Fruit fly (Drosophila melanogaster) whole organism, embryonic: Measurements from ENCODE around the gene Hasp.

ENCODE experiments used
- Asciz ChIP-seq: fragments of 200-800 bp; sonication (Bioruptor generic); optimal IDR thresholded peaks from 2 replicates; lab custom pipeline; 2017; ENCODE audit warnings: missing biosample characterization, mild to moderate bottlenecking, missing genetic modification characterization, missing genetic modification reagents
- CG10147 ChIP-seq: fragments of 200-800 bp; sonication (Bioruptor generic); optimal IDR thresholded peaks from 2 replicates; lab custom pipeline; 2019; ENCODE audit warnings: missing biosample characterization, mild to moderate bottlenecking, missing genetic modification characterization, moderate library complexity
- CG10209 ChIP-seq: fragments of 200-800 bp; sonication (Bioruptor generic); optimal IDR thresholded peaks from 3 replicates; lab custom pipeline; 2017; ENCODE audit warnings: missing biosample characterization, mild to moderate bottlenecking, missing genetic modification characterization, missing genetic modification reagents
- CG11504 ChIP-seq: fragments of 200-800 bp; sonication (Bioruptor generic); optimal IDR thresholded peaks from 3 replicates; lab custom pipeline; 2019; ENCODE audit warnings: missing biosample characterization, mild to moderate bottlenecking, missing genetic modification characterization, moderate library complexity
- CG12236 ChIP-seq: fragments of 200-800 bp; sonication (Bioruptor generic); optimal IDR thresholded peaks from 2 replicates; lab custom pipeline; 2016; ENCODE audit warnings: missing biosample characterization, missing genetic modification characterization
- CG14860 ChIP-seq: fragments of 200-800 bp; sonication (Bioruptor generic); IDR thresholded peaks from 3 replicates; pipeline ENCODE4 v1.3.6; 2022; ENCODE audit warnings: missing biosample characterization, missing genetic modification characterization; ENCODE audit not compliant: partially characterized antibody
- CG15073 ChIP-seq: fragments of 200-800 bp; sonication (Bioruptor generic); optimal IDR thresholded peaks from 2 replicates; lab custom pipeline; 2016; ENCODE audit warnings: missing biosample characterization, missing genetic modification characterization
- CG15269 ChIP-seq: fragments of 200-800 bp; sonication (Bioruptor generic); optimal IDR thresholded peaks from 2 replicates; lab custom pipeline; 2018; ENCODE audit warnings: missing biosample characterization, mild to moderate bottlenecking, missing genetic modification characterization, moderate library complexity
- CG1603 ChIP-seq: fragments of 200-800 bp; sonication (Bioruptor generic); optimal IDR thresholded peaks from 2 replicates; lab custom pipeline; 2019; ENCODE audit warnings: missing biosample characterization, mild to moderate bottlenecking, missing genetic modification characterization, moderate library complexity
- CG18011 ChIP-seq: fragments of 200-800 bp; sonication (Bioruptor generic); optimal IDR thresholded peaks from 2 replicates; lab custom pipeline; 2017; ENCODE audit warnings: missing biosample characterization, missing genetic modification characterization, mild to moderate bottlenecking, moderate library complexity, missing genotype
- CG42726 ChIP-seq: fragments of 200-800 bp; sonication (Bioruptor generic); IDR thresholded peaks from 2 replicates; pipeline ENCODE4 v1.3.6; 2022; ENCODE audit warnings: missing biosample characterization, missing genetic modification characterization; ENCODE audit not compliant: partially characterized antibody
- CG6689 ChIP-seq: fragments of 200-800 bp; sonication (Bioruptor generic); IDR thresholded peaks from 2 replicates; pipeline ENCODE4 v1.3.6; 2022; ENCODE audit warnings: missing biosample characterization, missing genetic modification characterization
- CG6813 ChIP-seq: fragments of 200-800 bp; sonication (Bioruptor generic); optimal IDR thresholded peaks from 2 replicates; lab custom pipeline; 2017; ENCODE audit warnings: missing biosample characterization, missing genetic modification characterization, mild to moderate bottlenecking, moderate library complexity, missing genetic modification reagents
- CG7839 ChIP-seq: fragments of 200-800 bp; sonication (Bioruptor generic); optimal IDR thresholded peaks from 3 replicates; lab custom pipeline; 2018; ENCODE audit warnings: missing biosample characterization, mild to moderate bottlenecking, missing genetic modification characterization, moderate library complexity
- CG7928 ChIP-seq: fragments of 200-800 bp; sonication (Bioruptor generic); optimal IDR thresholded peaks from 2 replicates; lab custom pipeline; 2017; ENCODE audit warnings: missing biosample characterization, mild to moderate bottlenecking, missing genetic modification characterization
- CG8290 ChIP-seq, 3 experiments: fragments of 200-800 bp; sonication (Bioruptor generic); optimal IDR thresholded peaks; 2 replicates each; lab custom pipeline; 2016 to 2019; ENCODE audit warnings: missing biosample characterization in 3 of 3, missing genetic modification characterization in 3 of 3, mild to moderate bottlenecking in 2 of 3, moderate library complexity in 1 of 3
- CG8765 ChIP-seq: fragments of 200-800 bp; sonication (Bioruptor generic); IDR thresholded peaks from 2 replicates; pipeline ENCODE4 v1.3.6; 2022; ENCODE audit warnings: missing biosample characterization, missing genetic modification characterization
- CG9437 ChIP-seq: fragments of 200-800 bp; sonication (Bioruptor generic); optimal IDR thresholded peaks from 2 replicates; lab custom pipeline; 2018; ENCODE audit warnings: missing biosample characterization, mild to moderate bottlenecking, missing genetic modification characterization
- CG9932 ChIP-seq: fragments of 200-800 bp; sonication (Bioruptor generic); IDR thresholded peaks from 2 replicates; pipeline ENCODE4 v1.3.6; 2022; ENCODE audit warnings: missing biosample characterization, missing genetic modification characterization
- Deaf1 ChIP-seq: fragments of 200-800 bp; optimal IDR thresholded peaks from 3 replicates; lab custom pipeline; 2019; ENCODE audit warnings: missing biosample characterization, mild to moderate bottlenecking, missing genetic modification characterization, moderate library complexity
- HHEX ChIP-seq: fragments of 200-800 bp; sonication (Bioruptor generic); optimal IDR thresholded peaks from 3 replicates; lab custom pipeline; 2017; ENCODE audit warnings: missing biosample characterization, mild to moderate bottlenecking, missing genetic modification characterization, missing genetic modification reagents
- Lhr ChIP-seq: fragments of 200-800 bp; sonication (Bioruptor generic); optimal IDR thresholded peaks from 3 replicates; lab custom pipeline; 2017; ENCODE audit warnings: mild to moderate bottlenecking, missing biosample characterization, missing genetic modification reagents, missing genetic modification characterization
- MBD-R2 ChIP-seq: fragments of 200-800 bp; sonication (Bioruptor generic); IDR thresholded peaks from 2 replicates; pipeline ENCODE4 v1.3.6; 2022; ENCODE audit warnings: missing biosample characterization, missing genetic modification characterization
- Myb ChIP-seq: fragments of 200-800 bp; sonication (Bioruptor generic); optimal IDR thresholded peaks from 2 replicates; lab custom pipeline; 2016; ENCODE audit warnings: missing biosample characterization, missing genetic modification characterization
- NfI ChIP-seq: fragments of 200-800 bp; sonication (Bioruptor generic); optimal IDR thresholded peaks from 3 replicates; lab custom pipeline; 2018; ENCODE audit warnings: missing biosample characterization, mild to moderate bottlenecking, missing genetic modification characterization, moderate library complexity
- Optix ChIP-seq: fragments of 200-800 bp; sonication (Bioruptor generic); IDR thresholded peaks from 3 replicates; pipeline ENCODE4 v1.3.6; 2022; ENCODE audit warnings: missing biosample characterization, missing genetic modification characterization
- YL-1 ChIP-seq: fragments of 200-800 bp; sonication (Bioruptor generic); optimal IDR thresholded peaks from 3 replicates; lab custom pipeline; 2017; ENCODE audit warnings: missing biosample characterization, mild to moderate bottlenecking, missing genetic modification characterization
- aop ChIP-seq: fragments of 200-800 bp; sonication (Bioruptor generic); IDR thresholded peaks from 2 replicates; pipeline ENCODE4 v1.3.6; 2022; ENCODE audit warnings: missing biosample characterization, missing genetic modification characterization
- az2 ChIP-seq: fragments of 200-800 bp; sonication (Bioruptor generic); optimal IDR thresholded peaks from 3 replicates; lab custom pipeline; 2016; ENCODE audit warnings: missing biosample characterization, missing genetic modification characterization
- chn ChIP-seq: fragments of 200-800 bp; sonication (Bioruptor generic); optimal IDR thresholded peaks from 2 replicates; lab custom pipeline; 2016; ENCODE audit warnings: missing biosample characterization, missing genetic modification characterization
- dimm ChIP-seq: fragments of 200-800 bp; sonication (Bioruptor generic); IDR thresholded peaks from 2 replicates; pipeline ENCODE4 v1.3.6; 2022; ENCODE audit warnings: missing biosample characterization, missing genetic modification characterization
- dpn ChIP-seq, 2 experiments: fragments of 200-800 bp; sonication (Bioruptor generic); optimal IDR thresholded peaks; 3 replicates each; lab custom pipeline; 2016; ENCODE audit warnings: missing biosample characterization in 2 of 2, missing genetic modification characterization in 2 of 2
- exex ChIP-seq: fragments of 200-800 bp; sonication (Bioruptor generic); optimal IDR thresholded peaks from 4 replicates; lab custom pipeline; 2018; ENCODE audit warnings: missing biosample characterization, mild to moderate bottlenecking, missing genetic modification characterization, moderate library complexity
- grau ChIP-seq: fragments of 200-800 bp; optimal IDR thresholded peaks from 3 replicates; lab custom pipeline; 2019; ENCODE audit warnings: missing biosample characterization, mild to moderate bottlenecking, missing genetic modification characterization, moderate library complexity
- hkb ChIP-seq, 2 experiments: fragments of 200-800 bp in 1 of 2; fragments of >200 bp in 1 of 2; sonication (Bioruptor generic) in 1 of 2; IDR thresholded peaks in 1 of 2; optimal IDR thresholded peaks in 1 of 2; 2 replicates each; pipeline versions ENCODE4 v1.3.6 to Lab custom; 2017 to 2022; ENCODE audit warnings: missing biosample characterization in 1 of 2, missing genetic modification characterization in 1 of 2
- maf-S ChIP-seq: fragments of 200-800 bp; sonication (Bioruptor generic); optimal IDR thresholded peaks from 2 replicates; lab custom pipeline; 2016; ENCODE audit warnings: missing biosample characterization, missing genetic modification characterization
- mirr ChIP-seq: fragments of 200-800 bp; sonication (Bioruptor generic); optimal IDR thresholded peaks from 3 replicates; lab custom pipeline; 2018; ENCODE audit warnings: missing biosample characterization, mild to moderate bottlenecking, missing genetic modification characterization
- mld ChIP-seq: fragments of 200-800 bp; sonication (Bioruptor generic); IDR thresholded peaks from 3 replicates; pipeline ENCODE4 v1.3.6; 2022; ENCODE audit warnings: missing biosample characterization, missing genetic modification characterization; ENCODE audit not compliant: partially characterized antibody
- nerfin-1 ChIP-seq: fragments of 200-800 bp; sonication (Bioruptor generic); optimal IDR thresholded peaks from 3 replicates; lab custom pipeline; 2019; ENCODE audit warnings: missing biosample characterization, mild to moderate bottlenecking, missing genetic modification characterization, moderate library complexity
- pnt ChIP-seq: fragments of 200-800 bp; sonication (Bioruptor generic); optimal IDR thresholded peaks from 3 replicates; lab custom pipeline; 2016; ENCODE audit warnings: missing biosample characterization, missing genetic modification characterization
- row ChIP-seq: fragments of 200-800 bp; sonication (Bioruptor generic); IDR thresholded peaks from 3 replicates; pipeline ENCODE4 v1.3.6; 2022; ENCODE audit warnings: missing biosample characterization, missing genetic modification characterization
- sc ChIP-seq, 3 experiments: fragments of >200 bp in 2 of 3; fragments of 200-800 bp in 1 of 3; sonication (Bioruptor generic) in 1 of 3; optimal IDR thresholded peaks; 2 replicates in 2 of 3; 3 replicates in 1 of 3; lab custom pipeline; 2017; ENCODE audit warnings: mild to moderate bottlenecking in 1 of 3, missing biosample characterization in 1 of 3, missing genetic modification characterization in 1 of 3, missing genetic modification reagents in 1 of 3
- sd ChIP-seq: fragments of 200-800 bp; sonication (Bioruptor generic); optimal IDR thresholded peaks from 3 replicates; lab custom pipeline; 2018; ENCODE audit warnings: missing biosample characterization, mild to moderate bottlenecking, missing genetic modification characterization, moderate library complexity
- sens ChIP-seq: fragments of 200-800 bp; sonication (Bioruptor generic); peaks from one replicate; lab custom pipeline; 2016; ENCODE audit warnings: missing biosample characterization, missing genetic modification characterization
- slp2 ChIP-seq: fragments of 200-800 bp; sonication (Bioruptor generic); optimal IDR thresholded peaks from 2 replicates; lab custom pipeline; 2016; ENCODE audit warnings: missing biosample characterization, missing genetic modification characterization
- z ChIP-seq: fragments of 200-800 bp; sonication (Bioruptor generic); IDR thresholded peaks from 3 replicates; pipeline ENCODE4 v1.3.6; 2022; ENCODE audit warnings: missing biosample characterization, missing genetic modification characterization

Gene Hasp

dm6 chr2L:19546869-19547710 lies 30.1 kb upstream of the Hasp start, which contains the start of gene CG10337 (continued):
- TF ChIP-seq HHEX (GFP tag; lab: Kevin White, UChicago) = peak; percentile 40
- peak; percentile 26 to 29 for TF ChIP-seq dpn (GFP tag; optimal IDR thresholded peaks at IDR 0.05; lab: Kevin White, UChicago)
- TF ChIP-seq CG6689 (GFP tag; lab: Robert Waterston, UW) = peak; percentile 5
- TF ChIP-seq CG42726 = no peak
- TF ChIP-seq CG8765 (GFP tag; lab: Robert Waterston, UW) = peak; percentile 43; the same call in 1 of the 2 replicates
- no peak for TF ChIP-seq mld
- TF ChIP-seq chn (GFP tag; lab: Kevin White, UChicago) = no peak
- TF ChIP-seq Asciz (GFP tag; lab: Kevin White, UChicago) = peak; percentile 36
- no peak for TF ChIP-seq z (GFP tag; lab: Robert Waterston, UW)
- TF ChIP-seq CG11504 (tag; lab: Kevin White, UChicago) = peak; percentile 64
- TF ChIP-seq slp2 (GFP tag; lab: Kevin White, UChicago) = no peak
- no peak for TF ChIP-seq CG12236
- no peak for TF ChIP-seq Lhr (GFP tag; lab: Kevin White, UChicago)
- peak; percentile 40 for TF ChIP-seq CG7839 (tag; lab: Kevin White, UChicago)
- TF ChIP-seq row = peak; percentile 60; the same call in 2 of the 3 replicates
- peak; percentile 60 for TF ChIP-seq CG10147 (GFP tag; lab: Kevin White, UChicago)
- peak; percentile 42 for TF ChIP-seq CG6813
- no peak for TF ChIP-seq Optix (GFP tag; lab: Robert Waterston, UW)
- TF ChIP-seq sens (GFP tag; lab: Kevin White, UChicago) = peak; percentile 85
- no peak for TF ChIP-seq CG15073 (GFP tag; lab: Kevin White, UChicago)
- TF ChIP-seq CG8290 (GFP tag; optimal IDR thresholded peaks at IDR 0.05; lab: Kevin White, UChicago) = no peak
- peak in 1 of 2 experiments; percentile 77 for TF ChIP-seq CG8290 (tag; optimal IDR thresholded peaks at IDR 0.05; lab: Kevin White, UChicago)
- TF ChIP-seq maf-S (GFP tag; lab: Kevin White, UChicago) = no peak
- TF ChIP-seq CG9932 (GFP tag; lab: Robert Waterston, UW) = peak; percentile 42
- TF ChIP-seq CG18011 = peak; percentile 23
- TF ChIP-seq CG10209 (GFP tag; lab: Kevin White, UChicago) = peak; percentile 38
- no peak for TF ChIP-seq dimm (GFP tag; lab: Robert Waterston, UW)
- TF ChIP-seq NfI = peak; percentile 22
- TF ChIP-seq aop (GFP tag; lab: Robert Waterston, UW) = no peak
- TF ChIP-seq CG7928 = no peak
- TF ChIP-seq YL-1 (GFP tag; lab: Kevin White, UChicago) = peak; percentile 34
- peak; percentile 32 for TF ChIP-seq CG1603 (tag; lab: Kevin White, UChicago)
- TF ChIP-seq nerfin-1 = peak; percentile 34
- peak; percentile 24 for TF ChIP-seq Myb
- no peak for TF ChIP-seq hkb (optimal IDR thresholded peaks at IDR 0.05; lab: Kevin White, UChicago)
- no peak; the same call in 1 of the 2 replicates for TF ChIP-seq hkb (GFP tag; IDR thresholded peaks at IDR 0.05; lab: Robert Waterston, UW)
- TF ChIP-seq Deaf1 = peak; percentile 68
- TF ChIP-seq sc (optimal IDR thresholded peaks at IDR 0.05; lab: Kevin White, UChicago) = no peak
- TF ChIP-seq sc (GFP tag; optimal IDR thresholded peaks at IDR 0.05; lab: Kevin White, UChicago) = no peak
- peak; percentile 64 for TF ChIP-seq grau (tag; lab: Kevin White, UChicago)
- TF ChIP-seq mirr = peak; percentile 42
- TF ChIP-seq az2 (GFP tag; lab: Kevin White, UChicago) = peak; percentile 11
- peak; percentile 89 for TF ChIP-seq CG9437
- TF ChIP-seq MBD-R2 = peak; percentile 59; the same call in 1 of the 2 replicates
- peak; percentile 85 for TF ChIP-seq sd (tag; lab: Kevin White, UChicago)
- peak; percentile 62 for TF ChIP-seq CG15269
- TF ChIP-seq pnt (GFP tag; lab: Kevin White, UChicago) = peak; percentile 1
- TF ChIP-seq CG14860 (GFP tag; lab: Robert Waterston, UW) = no peak
- TF ChIP-seq exex (tag; lab: Kevin White, UChicago) = peak; percentile 69
